Worm (Caenorhabditis elegans) whole organism, mixed stage, embryonic: Measurements from ENCODE around the gene F21E9.2.

Source experiments
- ceh-43 ChIP-seq: fragments of 200-800 bp; sonication (Bioruptor generic); optimal IDR thresholded peaks from 2 replicates; lab custom pipeline; 2018; ENCODE audit warnings: mild to moderate bottlenecking, missing genetic modification characterization, moderate library complexity, missing compliant biosample characterization
- elt-3 ChIP-seq: fragments of 150-350 bp; optimal IDR thresholded peaks from 2 replicates; lab custom pipeline; 2014; ENCODE audit warnings: missing biosample characterization, missing genetic modification characterization
- nhr-28 ChIP-seq: fragments of 150-350 bp; optimal IDR thresholded peaks from 2 replicates; lab custom pipeline; 2014; ENCODE audit warnings: missing biosample characterization, missing genetic modification characterization
- nhr-76 ChIP-seq: sonication (generic microtip); optimal IDR thresholded peaks from 2 replicates; lab custom pipeline; 2017; ENCODE audit warnings: missing biosample characterization, missing genetic modification characterization
- pha-4 ChIP-seq: fragments of 150-350 bp; optimal IDR thresholded peaks from 2 replicates; lab custom pipeline; 2018; ENCODE audit warnings: missing biosample characterization, missing genetic modification reagents, missing genetic modification characterization
- snpc-4 ChIP-seq: fragments of 150-350 bp; optimal IDR thresholded peaks from 2 replicates; lab custom pipeline; 2014; ENCODE audit warnings: missing biosample characterization, missing genetic modification characterization
- ztf-11 ChIP-seq: fragments of 150-350 bp; optimal IDR thresholded peaks from 2 replicates; lab custom pipeline; 2014; ENCODE audit warnings: missing biosample characterization, missing genetic modification characterization

ce11 chrX:1327201-1327600 lies 2.5 kb downstream of the F21E9.2 start:
- TF ChIP-seq nhr-28 (tag; lab: Kevin White, UChicago) (no peak), ztf-11 (no peak), elt-3 (tag; lab: Kevin White, UChicago) (no peak), ceh-43 (GFP tag; lab: Kevin White, UChicago) (no peak), nhr-76 (no peak), pha-4 (tag; lab: Kevin White, UChicago) (no peak), snpc-4 (tag; lab: Kevin White, UChicago) (no peak)
